Worm (Caenorhabditis elegans) whole organism, young adult: ENCODE measurements around the gene nlp-43.

Source experiments
- B0261.1 ChIP-seq: sonication (generic microtip); optimal IDR thresholded peaks from 2 replicates; lab custom pipeline; 2016; ENCODE audit warnings: mild to moderate bottlenecking, missing genetic modification characterization, moderate library complexity, missing compliant biosample characterization
- C06A6.2 ChIP-seq: fragments of 200-800 bp; sonication (Bioruptor generic); conservative IDR thresholded peaks from 2 replicates; pipeline ENCODE4 v1.3.6; 2022; ENCODE audit warnings: missing genetic modification characterization, missing compliant biosample characterization
- D2030.7 ChIP-seq: fragments of 200-800 bp; sonication (Bioruptor generic); IDR thresholded peaks from 2 replicates; pipeline ENCODE4 v1.3.6; 2022; ENCODE audit warnings: missing genetic modification reagents, missing genetic modification characterization, missing compliant biosample characterization
- F33H1.4 ChIP-seq: fragments of 200-800 bp; sonication (Bioruptor generic); IDR thresholded peaks from 2 replicates; pipeline ENCODE4 v1.3.6; 2022; ENCODE audit warnings: missing genetic modification reagents, missing genetic modification characterization, missing compliant biosample characterization
- F52B5.7 ChIP-seq: sonication (generic microtip); optimal IDR thresholded peaks from 2 replicates; lab custom pipeline; 2016; ENCODE audit warnings: mild to moderate bottlenecking, missing genetic modification characterization, missing compliant biosample characterization
- F55B11.4 ChIP-seq: sonication (generic microtip); optimal IDR thresholded peaks from 2 replicates; lab custom pipeline; 2016; ENCODE audit warnings: missing compliant biosample characterization, missing genetic modification characterization, borderline replicate concordance; ENCODE audit not compliant: insufficient read depth
- F57C9.4 ChIP-seq: sonication (generic microtip); optimal IDR thresholded peaks from 2 replicates; lab custom pipeline; 2017; ENCODE audit warnings: mild to moderate bottlenecking, missing genetic modification characterization, missing compliant biosample characterization
- K12H6.12 ChIP-seq: fragments of 200-800 bp; sonication (Bioruptor generic); optimal IDR thresholded peaks from 2 replicates; lab custom pipeline; 2018; ENCODE audit warnings: mild to moderate bottlenecking, missing genetic modification characterization, missing compliant biosample characterization
- T07F8.4 ChIP-seq: sonication (generic microtip); optimal IDR thresholded peaks from 2 replicates; lab custom pipeline; 2016; ENCODE audit warnings: mild to moderate bottlenecking, missing genetic modification characterization, moderate library complexity, missing compliant biosample characterization
- T26A5.8 ChIP-seq: sonication (generic microtip); optimal IDR thresholded peaks from 2 replicates; lab custom pipeline; 2016; ENCODE audit warnings: missing genetic modification characterization, missing compliant biosample characterization
- Y56A3A.18 ChIP-seq: fragments of 200-800 bp; sonication (Bioruptor generic); IDR thresholded peaks from 2 replicates; pipeline ENCODE4 v1.3.6; 2022; ENCODE audit warnings: missing genetic modification reagents, missing genetic modification characterization, missing compliant biosample characterization
- Y95B8A.8 ChIP-seq: fragments of 200-800 bp; sonication (Bioruptor generic); IDR thresholded peaks from 2 replicates; pipeline ENCODE4 v1.3.6; 2022; ENCODE audit warnings: missing genetic modification reagents, missing genetic modification characterization, missing compliant biosample characterization
- aptf-2 ChIP-seq: fragments of 200-800 bp; sonication (Bioruptor generic); conservative IDR thresholded peaks from 2 replicates; pipeline ENCODE4 v1.3.6; 2022; ENCODE audit warnings: missing genetic modification reagents, missing genetic modification characterization, missing compliant biosample characterization
- atf-7 ChIP-seq: sonication (generic microtip); optimal IDR thresholded peaks from 2 replicates; lab custom pipeline; 2017; ENCODE audit warnings: mild to moderate bottlenecking, missing genetic modification characterization, missing compliant biosample characterization
- attf-3 ChIP-seq: fragments of 200-800 bp; sonication (Bioruptor generic); conservative IDR thresholded peaks from 2 replicates; pipeline ENCODE4 v1.3.6; 2022; ENCODE audit warnings: missing genetic modification reagents, missing genetic modification characterization, missing compliant biosample characterization
- bed-1 ChIP-seq: fragments of 200-800 bp; sonication (Bioruptor generic); IDR thresholded peaks from 2 replicates; pipeline ENCODE4 v1.3.6; 2022; ENCODE audit warnings: missing genetic modification reagents, missing genetic modification characterization, missing compliant biosample characterization
- ceh-58 ChIP-seq: fragments of 200-800 bp; sonication (Bioruptor generic); IDR thresholded peaks from 2 replicates; pipeline ENCODE4 v1.3.6; 2022; ENCODE audit warnings: missing genetic modification characterization, missing compliant biosample characterization
- chd-7 ChIP-seq: sonication (generic microtip); optimal IDR thresholded peaks from 2 replicates; lab custom pipeline; 2016; ENCODE audit warnings: mild to moderate bottlenecking, missing genetic modification characterization, moderate library complexity, missing compliant biosample characterization
- dox-1 ChIP-seq: fragments of 200-800 bp; sonication (Bioruptor generic); IDR thresholded peaks from 2 replicates; pipeline ENCODE4 v1.3.6; 2022; ENCODE audit warnings: missing genetic modification reagents, missing genetic modification characterization, missing compliant biosample characterization
- dpl-1 ChIP-seq: fragments of 150-350 bp; optimal IDR thresholded peaks from 2 replicates; lab custom pipeline; 2014; ENCODE audit warnings: missing biosample characterization, missing genetic modification reagents, missing genetic modification characterization
- egl-44 ChIP-seq: fragments of 200-800 bp; sonication (Bioruptor generic); IDR thresholded peaks from 2 replicates; pipeline ENCODE4 v1.3.6; 2022; ENCODE audit warnings: missing genetic modification reagents, missing genetic modification characterization, missing compliant biosample characterization
- ekl-4 ChIP-seq: fragments of 200-800 bp; sonication (Bioruptor generic); IDR thresholded peaks from 2 replicates; pipeline ENCODE4 v1.3.6; 2022; ENCODE audit warnings: missing genetic modification reagents, missing genetic modification characterization, missing compliant biosample characterization
- him-1 ChIP-seq: sonication (generic microtip); optimal IDR thresholded peaks from 2 replicates; lab custom pipeline; 2016; ENCODE audit warnings: missing genotype, missing genetic modification reagents, missing genetic modification characterization, missing compliant biosample characterization
- hmg-1.2 ChIP-seq: fragments of 200-800 bp; sonication (Bioruptor generic); IDR thresholded peaks from 2 replicates; pipeline ENCODE4 v1.3.6; 2022; ENCODE audit warnings: missing genetic modification reagents, missing genetic modification characterization, missing compliant biosample characterization
- lag-1 ChIP-seq: fragments of 200-800 bp; sonication (Bioruptor generic); IDR thresholded peaks from 2 replicates; pipeline ENCODE4 v1.3.6; 2022; ENCODE audit warnings: missing genetic modification reagents, missing genetic modification characterization, missing compliant biosample characterization
- let-607 ChIP-seq, 2 experiments: fragments of 200-800 bp in 1 of 2; sonication (Bioruptor generic) in 1 of 2; sonication (generic microtip) in 1 of 2; optimal IDR thresholded peaks; 2 replicates each; lab custom pipeline; 2016 to 2018; ENCODE audit warnings: mild to moderate bottlenecking in 2 of 2, missing compliant biosample characterization in 2 of 2, missing genetic modification characterization in 2 of 2, moderate library complexity in 2 of 2, missing genotype in 1 of 2
- lin-35 ChIP-seq, 3 experiments: fragments of 150-350 bp in 2 of 3; sonication (generic microtip) in 1 of 3; optimal IDR thresholded peaks; 2 replicates each; lab custom pipeline; 2014 to 2018; ENCODE audit warnings: missing biosample characterization in 3 of 3, missing genetic modification characterization in 3 of 3, missing genetic modification reagents in 3 of 3
- mcd-1 ChIP-seq: fragments of 200-800 bp; sonication (Bioruptor generic); IDR thresholded peaks from 2 replicates; pipeline ENCODE4 v1.3.6; 2022; ENCODE audit warnings: missing genetic modification reagents, missing genetic modification characterization, missing compliant biosample characterization
- nfya-1 ChIP-seq: sonication (generic microtip); optimal IDR thresholded peaks from 2 replicates; lab custom pipeline; 2017; ENCODE audit warnings: antibody characterized with exemption, missing compliant biosample characterization, missing genetic modification characterization, borderline replicate concordance; ENCODE audit not compliant: insufficient read depth
- nhr-179 ChIP-seq: sonication (generic microtip); optimal IDR thresholded peaks from 2 replicates; lab custom pipeline; 2016; ENCODE audit warnings: mild to moderate bottlenecking, missing genetic modification characterization, missing compliant biosample characterization
- nhr-27 ChIP-seq: fragments of 200-800 bp; sonication (Bioruptor generic); optimal IDR thresholded peaks from 2 replicates; lab custom pipeline; 2018; ENCODE audit warnings: mild to moderate bottlenecking, missing genetic modification characterization, moderate library complexity, missing compliant biosample characterization
- nhr-80 ChIP-seq: sonication (generic microtip); optimal IDR thresholded peaks from 2 replicates; lab custom pipeline; 2016; ENCODE audit warnings: missing genetic modification characterization, missing compliant biosample characterization
- nhr-90 ChIP-seq: sonication (generic microtip); optimal IDR thresholded peaks from 2 replicates; lab custom pipeline; 2016; ENCODE audit warnings: missing genotype, mild to moderate bottlenecking, missing genetic modification characterization, missing compliant biosample characterization
- rpc-1 ChIP-seq, 2 experiments: fragments of 150-350 bp in 1 of 2; sonication (generic microtip) in 1 of 2; optimal IDR thresholded peaks; 2 replicates each; lab custom pipeline; 2014 to 2018; ENCODE audit warnings: missing biosample characterization in 1 of 2, missing genetic modification characterization in 1 of 2, missing genetic modification reagents in 1 of 2, missing genotype in 1 of 2
- snpc-1.3 ChIP-seq: sonication (generic microtip); optimal IDR thresholded peaks from 2 replicates; lab custom pipeline; 2017; ENCODE audit warnings: missing genetic modification characterization, mild to moderate bottlenecking, missing compliant biosample characterization, antibody characterized with exemption, moderate library complexity, missing genotype, missing genetic modification reagents; ENCODE audit not compliant: insufficient read depth
- snpc-3.4 ChIP-seq: sonication (generic microtip); optimal IDR thresholded peaks from 2 replicates; lab custom pipeline; 2017; ENCODE audit warnings: missing genetic modification characterization, mild to moderate bottlenecking, missing compliant biosample characterization, antibody characterized with exemption, moderate library complexity, missing genotype, missing genetic modification reagents
- somi-1 ChIP-seq: fragments of 200-800 bp; sonication (Bioruptor generic); optimal IDR thresholded peaks from 2 replicates; lab custom pipeline; 2018; ENCODE audit warnings: mild to moderate bottlenecking, missing genetic modification characterization, missing compliant biosample characterization
- tbp1 ChIP-seq: fragments of 200-800 bp; sonication (Bioruptor generic); optimal IDR thresholded peaks from 2 replicates; lab custom pipeline; 2018; ENCODE audit warnings: mild to moderate bottlenecking, missing genetic modification characterization, missing compliant biosample characterization
- tbx-9 ChIP-seq: sonication (generic microtip); optimal IDR thresholded peaks from 2 replicates; lab custom pipeline; 2016; ENCODE audit warnings: borderline replicate concordance, missing genetic modification characterization, inconsistent platforms, missing compliant biosample characterization
- tlf-1 ChIP-seq: fragments of 200-800 bp; sonication (Bioruptor generic); optimal IDR thresholded peaks from 2 replicates; lab custom pipeline; 2018; ENCODE audit warnings: mild to moderate bottlenecking, missing genetic modification characterization, missing compliant biosample characterization
- unc-62 ChIP-seq: fragments of 150-350 bp; optimal IDR thresholded peaks from 2 replicates; lab custom pipeline; 2014; ENCODE audit warnings: missing biosample characterization, missing genetic modification reagents, missing genetic modification characterization
- zim-3 ChIP-seq: sonication (generic microtip); optimal IDR thresholded peaks from 2 replicates; lab custom pipeline; 2017; ENCODE audit warnings: mild to moderate bottlenecking, missing genetic modification characterization, moderate library complexity, missing compliant biosample characterization
- ztf-22 ChIP-seq: fragments of 200-800 bp; sonication (Bioruptor generic); optimal IDR thresholded peaks from 2 replicates; lab custom pipeline; 2018; ENCODE audit warnings: mild to moderate bottlenecking, missing genetic modification characterization, moderate library complexity, missing compliant biosample characterization
- ztf-25 ChIP-seq: fragments of 200-800 bp; sonication (Bioruptor generic); IDR thresholded peaks from 2 replicates; pipeline ENCODE4 v1.3.6; 2022; ENCODE audit warnings: missing genetic modification reagents, missing genetic modification characterization, missing compliant biosample characterization
- ztf-28 ChIP-seq: fragments of 200-800 bp; sonication (Bioruptor generic); IDR thresholded peaks from 2 replicates; pipeline ENCODE4 v1.3.6; 2022; ENCODE audit warnings: missing genetic modification reagents, missing genetic modification characterization, missing compliant biosample characterization
- ztf-3 ChIP-seq: fragments of 200-800 bp; sonication (Bioruptor generic); optimal IDR thresholded peaks from 2 replicates; lab custom pipeline; 2018; ENCODE audit warnings: mild to moderate bottlenecking, missing genetic modification characterization, missing compliant biosample characterization

Gene nlp-43

DNA sequence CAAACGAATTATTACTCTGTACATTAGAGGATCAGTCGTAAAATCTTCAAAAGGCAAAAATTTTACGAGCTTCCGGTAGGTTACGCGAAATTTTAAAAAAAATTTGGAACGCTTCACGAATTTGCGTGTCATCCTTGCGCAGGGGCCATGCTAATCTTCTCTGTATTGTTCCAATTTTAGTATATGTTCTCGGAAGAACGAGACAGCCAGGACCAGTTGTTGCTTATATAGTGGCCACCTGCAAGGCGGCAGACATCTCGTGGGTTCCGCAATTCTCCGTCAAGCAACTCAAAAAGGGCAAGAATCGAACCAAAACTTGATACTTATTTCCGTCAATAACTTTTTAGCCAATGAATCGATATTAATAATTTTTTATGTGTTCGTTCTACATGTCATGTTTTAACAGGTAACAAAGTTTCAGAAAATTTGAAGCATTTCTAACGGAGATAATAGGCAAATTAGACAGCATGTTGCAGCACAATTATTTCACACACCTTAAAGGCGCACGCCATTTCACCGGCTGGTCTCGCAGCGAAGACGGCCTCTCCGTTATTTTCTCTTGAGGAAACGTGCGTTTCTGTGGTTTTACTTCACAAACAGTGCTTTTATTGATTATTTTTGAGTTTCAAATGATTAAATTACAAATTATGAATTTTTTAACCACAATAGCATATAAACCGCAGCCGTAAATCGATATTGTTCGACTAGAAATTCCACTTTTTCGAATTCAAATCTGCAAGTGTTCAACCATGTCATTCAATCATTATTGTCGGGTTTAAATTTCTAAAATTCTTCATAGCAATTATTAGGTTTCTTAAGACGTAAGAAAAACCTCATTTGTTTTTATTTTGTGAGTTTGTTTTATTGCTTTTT lies 38.7 kb downstream of the nlp-43 start (continued):
- 0 out of 2 replicates have a peak, but pooled peaks have one; percentile 23 for TF ChIP-seq aptf-2 (GFP tag; lab: Robert Waterston, UW)
- peak; percentile 90 for TF ChIP-seq F33H1.4 (GFP tag; lab: Robert Waterston, UW)
- TF ChIP-seq chd-7 (tag; lab: Kevin White, UChicago) = peak; percentile 86
- peak; percentile 86 for TF ChIP-seq him-1 (tag; lab: Kevin White, UChicago)
- TF ChIP-seq rpc-1 (optimal IDR thresholded peaks at IDR 0.05; lab: Kevin White, UChicago) = peak; percentile 70
- peak; percentile 89 for TF ChIP-seq rpc-1 (tag; optimal IDR thresholded peaks at IDR 0.05; lab: Kevin White, UChicago)
- TF ChIP-seq tbp1 (GFP tag; lab: Kevin White, UChicago) = peak; percentile 86
- peak; percentile 2 for TF ChIP-seq F55B11.4 (tag; lab: Kevin White, UChicago)
- no peak for TF ChIP-seq nhr-27
- TF ChIP-seq Y95B8A.8 (GFP tag; lab: Robert Waterston, UW) = peak; percentile 90
- no peak for TF ChIP-seq tbx-9 (tag; lab: Kevin White, UChicago)
- no peak for TF ChIP-seq lag-1 (GFP tag; lab: Robert Waterston, UW)
- TF ChIP-seq attf-3 (GFP tag; lab: Robert Waterston, UW) = peak; percentile 52; the same call in 1 of the 2 replicates
- peak; percentile 95 for TF ChIP-seq ztf-25 (GFP tag; lab: Robert Waterston, UW)
- peak; percentile 76 for TF ChIP-seq atf-7 (tag; lab: Kevin White, UChicago)
- TF ChIP-seq F57C9.4 (tag; lab: Kevin White, UChicago) = no peak
- no peak for TF ChIP-seq dpl-1 (GFP tag; lab: Kevin White, UChicago)
- peak; percentile 13 for TF ChIP-seq ztf-3 (GFP tag; lab: Kevin White, UChicago)
- peak; percentile 51 for TF ChIP-seq K12H6.12 (tag; lab: Kevin White, UChicago)
- peak; percentile 80 for TF ChIP-seq egl-44 (GFP tag; lab: Robert Waterston, UW)
- peak; percentile 87 for TF ChIP-seq mcd-1
- peak; percentile 83 for TF ChIP-seq Y56A3A.18 (GFP tag; lab: Robert Waterston, UW)
- TF ChIP-seq F52B5.7 (tag; lab: Kevin White, UChicago) = peak; percentile 90
- TF ChIP-seq ekl-4 (GFP tag; lab: Robert Waterston, UW) = peak; percentile 91
- peak; percentile 70 for TF ChIP-seq snpc-1.3 (tag; lab: Kevin White, UChicago)
- peak; percentile 95 for TF ChIP-seq snpc-3.4 (tag; lab: Kevin White, UChicago)
- peak; percentile 88 for TF ChIP-seq dox-1 (GFP tag; lab: Robert Waterston, UW)
- TF ChIP-seq ztf-22 (GFP tag; lab: Kevin White, UChicago) = no peak
- peak; percentile 39 for TF ChIP-seq somi-1 (GFP tag; lab: Kevin White, UChicago)
- no peak for TF ChIP-seq unc-62 (GFP tag; lab: Kevin White, UChicago)
- peak; percentile 83 for TF ChIP-seq D2030.7 (GFP tag; lab: Robert Waterston, UW)
- TF ChIP-seq bed-1 = peak; percentile 96
- TF ChIP-seq nhr-179 (tag; lab: Kevin White, UChicago) = peak; percentile 19
- peak; percentile 91 for TF ChIP-seq ztf-28 (GFP tag; lab: Robert Waterston, UW)
- TF ChIP-seq nhr-80 (tag; lab: Kevin White, UChicago) = peak; percentile 55
- TF ChIP-seq B0261.1 (tag; lab: Kevin White, UChicago) = peak; percentile 75
- 0 out of 2 replicates have a peak, but pooled peaks have one; percentile 84 for TF ChIP-seq ceh-58
- TF ChIP-seq, all 124 proteins: peak for 106

DNA sequence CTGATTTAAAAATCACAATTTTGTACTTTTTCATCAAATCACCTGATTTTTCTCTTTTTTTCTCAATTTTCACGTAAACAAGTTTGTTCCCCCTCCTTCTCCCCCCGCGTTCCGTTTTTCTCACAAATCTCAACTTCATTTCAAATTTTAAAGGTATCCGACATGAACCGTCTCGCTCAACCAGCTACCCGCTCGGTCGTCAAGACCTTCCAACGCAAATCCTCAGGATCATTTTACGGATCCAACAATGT lies 39.3 kb downstream of the nlp-43 start, which contains the start of gene cox-6A:
TSS of gene cox-6A (plus strand) at position 152 of the 251 bp plus-strand sequence.
- no peak for TF ChIP-seq T26A5.8
- TF ChIP-seq tbx-9 (tag; lab: Kevin White, UChicago) = no peak
- TF ChIP-seq Y56A3A.18 (GFP tag; lab: Robert Waterston, UW) = no peak
- TF ChIP-seq let-607 (tag; optimal IDR thresholded peaks at IDR 0.05; lab: Kevin White, UChicago) = no peak
- TF ChIP-seq tlf-1 (GFP tag; lab: Kevin White, UChicago) = no peak
- TF ChIP-seq ztf-3 (GFP tag; lab: Kevin White, UChicago) = no peak
- TF ChIP-seq lin-35 (GFP tag; optimal IDR thresholded peaks at IDR 0.05; lab: Kevin White, UChicago) = no peak
- no peak for TF ChIP-seq egl-44 (GFP tag; lab: Robert Waterston, UW)
- no peak for TF ChIP-seq C06A6.2
- no peak for TF ChIP-seq T07F8.4 (tag; lab: Kevin White, UChicago)
- no peak for TF ChIP-seq hmg-1.2 (GFP tag; lab: Robert Waterston, UW)
- TF ChIP-seq nhr-90 (tag; lab: Kevin White, UChicago) = no peak
- no peak for TF ChIP-seq nfya-1 (tag; lab: Kevin White, UChicago)
- TF ChIP-seq zim-3 (tag; lab: Kevin White, UChicago) = no peak
